Fruit fly (Drosophila melanogaster) whole organism, embryonic: ENCODE results near the gene CG7896.

Experiments used
- Aef1 ChIP-seq: fragments of 200-800 bp; sonication (Bioruptor generic); IDR thresholded peaks from 3 replicates; pipeline ENCODE4 v1.3.6; 2022; ENCODE audit warnings: missing biosample characterization, missing genetic modification characterization
- Bdp1 ChIP-seq: fragments of 200-800 bp; sonication (Bioruptor generic); optimal IDR thresholded peaks from 3 replicates; lab custom pipeline; 2016; ENCODE audit warnings: missing biosample characterization, missing genetic modification characterization
- CG10267 ChIP-seq: fragments of 200-800 bp; sonication (Bioruptor generic); optimal IDR thresholded peaks from 2 replicates; lab custom pipeline; 2018; ENCODE audit warnings: missing biosample characterization, mild to moderate bottlenecking, missing genetic modification characterization, moderate library complexity
- CG10462 ChIP-seq: fragments of 200-800 bp; sonication (Bioruptor generic); optimal IDR thresholded peaks from 2 replicates; lab custom pipeline; 2016; ENCODE audit warnings: missing biosample characterization, missing genetic modification characterization
- CG10543 ChIP-seq: fragments of 200-800 bp; sonication (Bioruptor generic); optimal IDR thresholded peaks from 3 replicates; lab custom pipeline; 2017; ENCODE audit warnings: missing biosample characterization, mild to moderate bottlenecking, missing genetic modification characterization, moderate library complexity
- CG10654 ChIP-seq: fragments of 200-800 bp; sonication (Bioruptor generic); optimal IDR thresholded peaks from 2 replicates; lab custom pipeline; 2016; ENCODE audit warnings: missing biosample characterization, missing genetic modification characterization
- CG14860 ChIP-seq: fragments of 200-800 bp; sonication (Bioruptor generic); IDR thresholded peaks from 3 replicates; pipeline ENCODE4 v1.3.6; 2022; ENCODE audit warnings: missing biosample characterization, missing genetic modification characterization; ENCODE audit not compliant: partially characterized antibody
- CG15479 ChIP-seq: fragments of 200-800 bp; sonication (Bioruptor generic); optimal IDR thresholded peaks from 3 replicates; lab custom pipeline; 2019; ENCODE audit warnings: missing biosample characterization, mild to moderate bottlenecking, missing genetic modification characterization, moderate library complexity
- CG15601 ChIP-seq: fragments of 200-800 bp; sonication (Bioruptor generic); optimal IDR thresholded peaks from 3 replicates; lab custom pipeline; 2019; ENCODE audit warnings: missing biosample characterization, mild to moderate bottlenecking, missing genetic modification characterization, moderate library complexity
- CG1603 ChIP-seq: fragments of 200-800 bp; sonication (Bioruptor generic); optimal IDR thresholded peaks from 2 replicates; lab custom pipeline; 2019; ENCODE audit warnings: missing biosample characterization, mild to moderate bottlenecking, missing genetic modification characterization, moderate library complexity
- CG1647 ChIP-seq: fragments of 200-800 bp; sonication (Bioruptor generic); optimal IDR thresholded peaks from 3 replicates; lab custom pipeline; 2016; ENCODE audit warnings: missing biosample characterization, missing genetic modification characterization
- CG16813 ChIP-seq: fragments of 200-800 bp; sonication (Bioruptor generic); IDR thresholded peaks from 3 replicates; pipeline ENCODE4 v1.3.6; 2022; ENCODE audit warnings: missing biosample characterization, missing genetic modification characterization; ENCODE audit not compliant: partially characterized antibody
- CG17359 ChIP-seq: fragments of 200-800 bp; sonication (Bioruptor generic); optimal IDR thresholded peaks from 3 replicates; lab custom pipeline; 2018; ENCODE audit warnings: missing biosample characterization, mild to moderate bottlenecking, missing genetic modification characterization, moderate library complexity
- CG2129 ChIP-seq: fragments of 200-800 bp; sonication (Bioruptor generic); IDR thresholded peaks from 2 replicates; pipeline ENCODE4 v1.3.6; 2022; ENCODE audit warnings: missing biosample characterization, missing genetic modification characterization; ENCODE audit not compliant: partially characterized antibody
- CG2712 ChIP-seq: fragments of 200-800 bp; optimal IDR thresholded peaks from 3 replicates; lab custom pipeline; 2019; ENCODE audit warnings: missing biosample characterization, mild to moderate bottlenecking, missing genetic modification characterization, moderate library complexity
- CG3065 ChIP-seq: fragments of 200-800 bp; sonication (Bioruptor generic); optimal IDR thresholded peaks from 2 replicates; lab custom pipeline; 2016; ENCODE audit warnings: missing biosample characterization, missing genetic modification characterization
- CG32767 ChIP-seq: fragments of 200-800 bp; sonication (Bioruptor generic); IDR thresholded peaks from 2 replicates; pipeline ENCODE4 v1.3.6; 2022; ENCODE audit warnings: missing biosample characterization, missing genetic modification characterization
- CG34376 ChIP-seq: fragments of 200-800 bp; sonication (Bioruptor generic); optimal IDR thresholded peaks from 2 replicates; lab custom pipeline; 2018; ENCODE audit warnings: missing biosample characterization, mild to moderate bottlenecking, missing genetic modification characterization
- CG6854 ChIP-seq: fragments of 200-800 bp; sonication (Bioruptor generic); optimal IDR thresholded peaks from 3 replicates; lab custom pipeline; 2017; ENCODE audit warnings: missing biosample characterization, mild to moderate bottlenecking, missing genetic modification characterization
- CG7786 ChIP-seq: fragments of 200-800 bp; sonication (Bioruptor generic); optimal IDR thresholded peaks from 2 replicates; lab custom pipeline; 2016; ENCODE audit warnings: missing biosample characterization, missing genetic modification characterization
- CG9817 ChIP-seq: fragments of 200-800 bp; sonication (Bioruptor generic); optimal IDR thresholded peaks from 2 replicates; lab custom pipeline; 2018; ENCODE audit warnings: missing biosample characterization, mild to moderate bottlenecking, missing genetic modification characterization, moderate library complexity
- Dad ChIP-seq: fragments of 200-800 bp; sonication (Bioruptor generic); optimal IDR thresholded peaks from 3 replicates; lab custom pipeline; 2016; ENCODE audit warnings: missing biosample characterization, missing genetic modification characterization
- H2.0 ChIP-seq: fragments of 200-800 bp; sonication (Bioruptor generic); IDR thresholded peaks from 2 replicates; pipeline ENCODE4 v1.3.6; 2022; ENCODE audit warnings: missing biosample characterization, missing genetic modification characterization
- Hmr ChIP-seq: fragments of 200-800 bp; sonication (Bioruptor generic); optimal IDR thresholded peaks from 3 replicates; lab custom pipeline; 2017; ENCODE audit warnings: mild to moderate bottlenecking, missing biosample characterization, missing genetic modification reagents, missing genetic modification characterization
- Opbp ChIP-seq: fragments of 200-800 bp; sonication (Bioruptor generic); IDR thresholded peaks from 3 replicates; pipeline ENCODE4 v1.3.6; 2022; ENCODE audit warnings: missing biosample characterization, missing genetic modification characterization; ENCODE audit not compliant: partially characterized antibody
- Ravus ChIP-seq: fragments of 200-800 bp; sonication (Bioruptor generic); IDR thresholded peaks from 2 replicates; pipeline ENCODE4 v1.3.6; 2022; ENCODE audit warnings: missing biosample characterization, missing genetic modification characterization
- Rfx ChIP-seq: fragments of 200-800 bp; sonication (Bioruptor generic); IDR thresholded peaks from 2 replicates; pipeline ENCODE4 v1.3.6; 2022; ENCODE audit warnings: missing biosample characterization, missing genetic modification characterization
- Xbp1 ChIP-seq: fragments of 200-800 bp; sonication (Bioruptor generic); optimal IDR thresholded peaks from 3 replicates; lab custom pipeline; 2016; ENCODE audit warnings: missing biosample characterization, mild to moderate bottlenecking, missing genetic modification characterization
- aop ChIP-seq: fragments of 200-800 bp; sonication (Bioruptor generic); IDR thresholded peaks from 2 replicates; pipeline ENCODE4 v1.3.6; 2022; ENCODE audit warnings: missing biosample characterization, missing genetic modification characterization
- ato ChIP-seq: fragments of 200-800 bp; sonication (Bioruptor generic); IDR thresholded peaks from 2 replicates; pipeline ENCODE4 v1.3.6; 2022; ENCODE audit warnings: missing biosample characterization, missing genetic modification characterization; ENCODE audit not compliant: partially characterized antibody
- cad ChIP-seq: fragments of >200 bp; optimal IDR thresholded peaks from 2 replicates; lab custom pipeline; 2017; ENCODE audit warnings: missing biosample characterization, missing genetic modification characterization
- corto ChIP-seq: fragments of 200-800 bp; sonication (Bioruptor generic); optimal IDR thresholded peaks from 2 replicates; lab custom pipeline; 2016; ENCODE audit warnings: missing biosample characterization, mild to moderate bottlenecking, missing genetic modification characterization, moderate library complexity
- croc ChIP-seq: fragments of 200-800 bp; sonication (Bioruptor generic); conservative IDR thresholded peaks from 3 replicates; pipeline ENCODE4 v1.3.6; 2022; ENCODE audit warnings: missing biosample characterization, missing genetic modification characterization
- crol ChIP-seq: fragments of 200-800 bp; sonication (Bioruptor generic); IDR thresholded peaks from 2 replicates; pipeline ENCODE4 v1.3.6; 2022; ENCODE audit warnings: missing biosample characterization, missing genetic modification characterization
- dm ChIP-seq: fragments of 200-800 bp; sonication (Bioruptor generic); optimal IDR thresholded peaks from 3 replicates; lab custom pipeline; 2016; ENCODE audit warnings: missing biosample characterization, missing genetic modification characterization
- ewg ChIP-seq: fragments of 200-800 bp; sonication (Bioruptor generic); optimal IDR thresholded peaks from 3 replicates; lab custom pipeline; 2017; ENCODE audit warnings: mild to moderate bottlenecking, missing biosample characterization, missing genetic modification reagents, missing genetic modification characterization
- gce ChIP-seq: fragments of 200-800 bp; sonication (Bioruptor generic); IDR thresholded peaks from 3 replicates; pipeline ENCODE4 v1.3.6; 2022; ENCODE audit warnings: missing biosample characterization, missing genetic modification characterization
- grau ChIP-seq: fragments of 200-800 bp; optimal IDR thresholded peaks from 3 replicates; lab custom pipeline; 2019; ENCODE audit warnings: missing biosample characterization, mild to moderate bottlenecking, missing genetic modification characterization, moderate library complexity
- knrl ChIP-seq: fragments of 200-800 bp; sonication (Bioruptor generic); IDR thresholded peaks from 3 replicates; pipeline ENCODE4 v1.3.6; 2022; ENCODE audit warnings: missing biosample characterization, missing genetic modification characterization; ENCODE audit not compliant: partially characterized antibody
- lola ChIP-seq, 3 experiments: fragments of >200 bp in 2 of 3; fragments of 200-800 bp in 1 of 3; sonication (Bioruptor generic) in 1 of 3; optimal IDR thresholded peaks; 2 replicates each; lab custom pipeline; 2017 to 2019; ENCODE audit warnings: missing biosample characterization in 3 of 3, missing genetic modification characterization in 3 of 3, mild to moderate bottlenecking in 1 of 3, moderate library complexity in 1 of 3
- odd ChIP-seq: fragments of 200-800 bp; sonication (Bioruptor generic); optimal IDR thresholded peaks from 2 replicates; lab custom pipeline; 2017; ENCODE audit warnings: missing biosample characterization, mild to moderate bottlenecking, missing genetic modification characterization
- otp ChIP-seq: fragments of 200-800 bp; sonication (Bioruptor generic); IDR thresholded peaks from 3 replicates; pipeline ENCODE4, ENCODE4 v1.3.6; 2022; ENCODE audit warnings: missing biosample characterization, missing genetic modification characterization
- p53 ChIP-seq: fragments of 200-800 bp; sonication (Bioruptor generic); optimal IDR thresholded peaks from 2 replicates; lab custom pipeline; 2016; ENCODE audit warnings: missing biosample characterization, missing genetic modification characterization
- ro ChIP-seq: fragments of 200-800 bp; sonication (Bioruptor generic); IDR thresholded peaks from 2 replicates; pipeline ENCODE4 v1.3.6; 2022; ENCODE audit warnings: missing biosample characterization, missing genetic modification characterization
- sob ChIP-seq: fragments of 200-800 bp; sonication (Bioruptor generic); IDR thresholded peaks from 2 replicates; pipeline ENCODE4 v1.3.6; 2022; ENCODE audit warnings: missing biosample characterization, missing genetic modification characterization
- sr ChIP-seq: fragments of 200-800 bp; sonication (Bioruptor generic); IDR thresholded peaks from 3 replicates; pipeline ENCODE4 v1.3.6; 2022; ENCODE audit warnings: missing biosample characterization, missing genetic modification characterization
- stc ChIP-seq: fragments of 200-800 bp; sonication (Bioruptor generic); IDR thresholded peaks from 2 replicates; pipeline ENCODE4 v1.3.6; 2022; ENCODE audit warnings: missing biosample characterization, missing genetic modification characterization
- sug ChIP-seq: fragments of 200-800 bp; optimal IDR thresholded peaks from 2 replicates; lab custom pipeline; 2019; ENCODE audit warnings: missing biosample characterization, mild to moderate bottlenecking, missing genetic modification characterization, moderate library complexity
- trh ChIP-seq: fragments of 200-800 bp; sonication (Bioruptor generic); optimal IDR thresholded peaks from 2 replicates; lab custom pipeline; 2016; ENCODE audit warnings: missing biosample characterization, missing genetic modification characterization
- twi ChIP-seq: fragments of 200-800 bp; optimal IDR thresholded peaks from 2 replicates; lab custom pipeline; 2019; ENCODE audit warnings: missing biosample characterization, mild to moderate bottlenecking, missing genetic modification characterization, moderate library complexity
- unc-4 ChIP-seq: fragments of 200-800 bp; sonication (Bioruptor generic); IDR thresholded peaks from 2 replicates; pipeline ENCODE4 v1.3.6; 2022; ENCODE audit warnings: missing biosample characterization, missing genetic modification characterization; ENCODE audit not compliant: partially characterized antibody

The CG7896 gene

dm6 chr3R:30021009-30021408, 37.8 kb downstream of the CG7896 start (continued):
- TF ChIP-seq Opbp (GFP tag; lab: Robert Waterston, UW) (no peak), cad (GFP tag; lab: Kevin White, UChicago) (no peak), unc-4 (GFP tag; lab: Robert Waterston, UW) (no peak), CG17359 (tag; lab: Kevin White, UChicago) (peak; percentile 22), CG14860 (GFP tag; lab: Robert Waterston, UW) (no peak), Dad (no peak), corto (GFP tag; lab: Kevin White, UChicago) (no peak), Bdp1 (GFP tag; lab: Kevin White, UChicago) (no peak), croc (no peak), odd (GFP tag; lab: Kevin White, UChicago) (no peak), p53 (GFP tag; lab: Kevin White, UChicago) (no peak), ewg (no peak), Xbp1 (GFP tag; lab: Kevin White, UChicago) (peak; percentile 29), CG1647 (GFP tag; lab: Kevin White, UChicago) (no peak), CG10543 (GFP tag; lab: Kevin White, UChicago) (no peak), Hmr (no peak), CG32767 (GFP tag; lab: Robert Waterston, UW) (no peak), CG16813 (GFP tag; lab: Robert Waterston, UW) (no peak), CG7786 (no peak), Aef1 (GFP tag; lab: Robert Waterston, UW) (no peak), CG1603 (tag; lab: Kevin White, UChicago) (no peak), sr (GFP tag; lab: Robert Waterston, UW) (no peak), crol (GFP tag; lab: Robert Waterston, UW) (no peak), ro (GFP tag; lab: Robert Waterston, UW) (no peak), CG34376 (GFP tag; lab: Kevin White, UChicago) (no peak), H2.0 (GFP tag; lab: Robert Waterston, UW) (no peak), CG6854 (GFP tag; lab: Kevin White, UChicago) (no peak), gce (no peak), CG15479 (GFP tag; lab: Kevin White, UChicago) (no peak), otp (GFP tag; lab: Robert Waterston, UW) (no peak), ato (GFP tag; lab: Robert Waterston, UW) (no peak), lola (GFP tag; optimal IDR thresholded peaks at IDR 0.05; lab: Kevin White, UChicago) (no peak), grau (tag; lab: Kevin White, UChicago) (peak; percentile 23), CG15601 (no peak), stc (GFP tag; lab: Robert Waterston, UW) (peak; percentile 9; the same call in 1 of the 2 replicates), sug (tag; lab: Kevin White, UChicago) (no peak), CG10267 (tag; lab: Kevin White, UChicago) (no peak), CG10654 (GFP tag; lab: Kevin White, UChicago) (no peak), CG2129 (GFP tag; lab: Robert Waterston, UW) (no peak), aop (GFP tag; lab: Robert Waterston, UW) (no peak), Ravus (GFP tag; lab: Robert Waterston, UW) (no peak), CG10462 (GFP tag; lab: Kevin White, UChicago) (no peak), CG2712 (tag; lab: Kevin White, UChicago) (peak; percentile 30), knrl (GFP tag; lab: Robert Waterston, UW) (no peak), sob (GFP tag; lab: Robert Waterston, UW) (no peak), twi (no peak), trh (GFP tag; lab: Kevin White, UChicago) (no peak), dm (GFP tag; lab: Kevin White, UChicago) (no peak), CG3065 (no peak), CG9817 (tag; lab: Kevin White, UChicago) (peak; percentile 17), Rfx (GFP tag; lab: Robert Waterston, UW) (peak; percentile 47)
